Worm (Caenorhabditis elegans) whole organism, young adult: ENCODE data around the gene clec-85.

Experiments
- B0019.2 ChIP-seq: fragments of 200-800 bp; sonication (Bioruptor generic); conservative IDR thresholded peaks from 2 replicates; pipeline ENCODE4 v1.3.6; 2022; ENCODE audit warnings: missing genetic modification reagents, missing genetic modification characterization, missing compliant biosample characterization
- B0035.1 ChIP-seq: sonication (generic microtip); optimal IDR thresholded peaks from 2 replicates; lab custom pipeline; 2016; ENCODE audit warnings: missing genetic modification characterization, mild to moderate bottlenecking, missing compliant biosample characterization, missing genotype, missing genetic modification reagents
- C06A6.2 ChIP-seq: fragments of 200-800 bp; sonication (Bioruptor generic); conservative IDR thresholded peaks from 2 replicates; pipeline ENCODE4 v1.3.6; 2022; ENCODE audit warnings: missing genetic modification characterization, missing compliant biosample characterization
- D2030.7 ChIP-seq: fragments of 200-800 bp; sonication (Bioruptor generic); IDR thresholded peaks from 2 replicates; pipeline ENCODE4 v1.3.6; 2022; ENCODE audit warnings: missing genetic modification reagents, missing genetic modification characterization, missing compliant biosample characterization
- F33H1.4 ChIP-seq: fragments of 200-800 bp; sonication (Bioruptor generic); IDR thresholded peaks from 2 replicates; pipeline ENCODE4 v1.3.6; 2022; ENCODE audit warnings: missing genetic modification reagents, missing genetic modification characterization, missing compliant biosample characterization
- F49E8.2 ChIP-seq: sonication (generic microtip); optimal IDR thresholded peaks from 3 replicates; lab custom pipeline; 2017; ENCODE audit warnings: missing genetic modification characterization, mild to moderate bottlenecking, missing compliant biosample characterization, antibody characterized with exemption, moderate library complexity; ENCODE audit not compliant: insufficient read depth
- F52B5.7 ChIP-seq: sonication (generic microtip); optimal IDR thresholded peaks from 2 replicates; lab custom pipeline; 2016; ENCODE audit warnings: mild to moderate bottlenecking, missing genetic modification characterization, missing compliant biosample characterization
- F55B11.4 ChIP-seq: sonication (generic microtip); optimal IDR thresholded peaks from 2 replicates; lab custom pipeline; 2016; ENCODE audit warnings: missing compliant biosample characterization, missing genetic modification characterization, borderline replicate concordance; ENCODE audit not compliant: insufficient read depth
- K11D2.4 ChIP-seq: fragments of 200-800 bp; sonication (Bioruptor generic); IDR thresholded peaks from 2 replicates; pipeline ENCODE4 v1.3.6; 2022; ENCODE audit warnings: missing genetic modification reagents, missing genetic modification characterization, missing compliant biosample characterization
- T26A5.8 ChIP-seq: sonication (generic microtip); optimal IDR thresholded peaks from 2 replicates; lab custom pipeline; 2016; ENCODE audit warnings: missing genetic modification characterization, missing compliant biosample characterization
- Y53F4B.3 ChIP-seq: fragments of 200-800 bp; sonication (Bioruptor generic); IDR thresholded peaks from 2 replicates; pipeline ENCODE4 v1.3.6; 2022; ENCODE audit warnings: missing genetic modification reagents, missing genetic modification characterization, missing compliant biosample characterization
- Y95B8A.8 ChIP-seq: fragments of 200-800 bp; sonication (Bioruptor generic); IDR thresholded peaks from 2 replicates; pipeline ENCODE4 v1.3.6; 2022; ENCODE audit warnings: missing genetic modification reagents, missing genetic modification characterization, missing compliant biosample characterization
- ZK185.1 ChIP-seq: sonication (generic microtip); optimal IDR thresholded peaks from 2 replicates; lab custom pipeline; 2016; ENCODE audit warnings: mild to moderate bottlenecking, missing genetic modification characterization, missing compliant biosample characterization; ENCODE audit not compliant: poor library complexity, severe bottlenecking
- akir-1 ChIP-seq: fragments of 200-800 bp; sonication (Bioruptor generic); optimal IDR thresholded peaks from 2 replicates; lab custom pipeline; 2018; ENCODE audit warnings: mild to moderate bottlenecking, missing genetic modification characterization, moderate library complexity, missing compliant biosample characterization
- aptf-3 ChIP-seq: fragments of 200-800 bp; sonication (Bioruptor generic); IDR thresholded peaks from 2 replicates; pipeline ENCODE4 v1.3.6; 2022; ENCODE audit warnings: missing genetic modification characterization, missing compliant biosample characterization
- attf-3 ChIP-seq: fragments of 200-800 bp; sonication (Bioruptor generic); conservative IDR thresholded peaks from 2 replicates; pipeline ENCODE4 v1.3.6; 2022; ENCODE audit warnings: missing genetic modification reagents, missing genetic modification characterization, missing compliant biosample characterization
- ccch-3 ChIP-seq: fragments of 200-800 bp; sonication (Bioruptor generic); optimal IDR thresholded peaks from 2 replicates; lab custom pipeline; 2018; ENCODE audit warnings: mild to moderate bottlenecking, missing genetic modification characterization, missing compliant biosample characterization
- ceh-27 ChIP-seq: fragments of 200-800 bp; sonication (Bioruptor generic); optimal IDR thresholded peaks from 2 replicates; lab custom pipeline; 2018; ENCODE audit warnings: mild to moderate bottlenecking, missing genetic modification characterization, moderate library complexity, missing compliant biosample characterization
- ceh-79 ChIP-seq: sonication (generic microtip); optimal IDR thresholded peaks from 2 replicates; lab custom pipeline; 2017; ENCODE audit warnings: mild to moderate bottlenecking, missing genetic modification characterization, missing compliant biosample characterization
- ceh-91 ChIP-seq: fragments of 200-800 bp; sonication (Bioruptor generic); IDR thresholded peaks from 2 replicates; pipeline ENCODE4 v1.3.6; 2022; ENCODE audit warnings: missing genetic modification reagents, missing genetic modification characterization, missing compliant biosample characterization
- dpff-1 ChIP-seq: sonication (generic microtip); optimal IDR thresholded peaks from 2 replicates; lab custom pipeline; 2017; ENCODE audit warnings: mild to moderate bottlenecking, missing genetic modification characterization, missing compliant biosample characterization
- dpl-1 ChIP-seq: fragments of 150-350 bp; optimal IDR thresholded peaks from 2 replicates; lab custom pipeline; 2014; ENCODE audit warnings: missing biosample characterization, missing genetic modification reagents, missing genetic modification characterization
- egl-44 ChIP-seq: fragments of 200-800 bp; sonication (Bioruptor generic); IDR thresholded peaks from 2 replicates; pipeline ENCODE4 v1.3.6; 2022; ENCODE audit warnings: missing genetic modification reagents, missing genetic modification characterization, missing compliant biosample characterization
- egrh-3 ChIP-seq: fragments of 200-800 bp; sonication (Bioruptor generic); IDR thresholded peaks from 2 replicates; pipeline ENCODE4 v1.3.6; 2022; ENCODE audit warnings: missing genetic modification reagents, missing genetic modification characterization, missing compliant biosample characterization
- fkh-3 ChIP-seq: sonication (generic microtip); optimal IDR thresholded peaks from 2 replicates; lab custom pipeline; 2016; ENCODE audit warnings: mild to moderate bottlenecking, missing genetic modification characterization, missing compliant biosample characterization
- gei-17 ChIP-seq: fragments of 200-800 bp; sonication (Bioruptor generic); optimal IDR thresholded peaks from 2 replicates; lab custom pipeline; 2018; ENCODE audit warnings: mild to moderate bottlenecking, missing genetic modification characterization, missing compliant biosample characterization
- him-1 ChIP-seq: sonication (generic microtip); optimal IDR thresholded peaks from 2 replicates; lab custom pipeline; 2016; ENCODE audit warnings: missing genotype, missing genetic modification reagents, missing genetic modification characterization, missing compliant biosample characterization
- hsf-1 ChIP-seq: fragments of 200-800 bp; sonication (Bioruptor generic); IDR thresholded peaks from 2 replicates; pipeline ENCODE4 v1.3.6; 2022; ENCODE audit warnings: missing genetic modification reagents, missing genetic modification characterization, missing compliant biosample characterization
- lag-1 ChIP-seq: fragments of 200-800 bp; sonication (Bioruptor generic); IDR thresholded peaks from 2 replicates; pipeline ENCODE4 v1.3.6; 2022; ENCODE audit warnings: missing genetic modification reagents, missing genetic modification characterization, missing compliant biosample characterization
- let-526 ChIP-seq: fragments of 200-800 bp; sonication (Bioruptor generic); IDR thresholded peaks from 2 replicates; pipeline ENCODE4 v1.3.6; 2022; ENCODE audit warnings: missing genetic modification reagents, missing genetic modification characterization, missing compliant biosample characterization
- let-607 ChIP-seq, 2 experiments: fragments of 200-800 bp in 1 of 2; sonication (Bioruptor generic) in 1 of 2; sonication (generic microtip) in 1 of 2; optimal IDR thresholded peaks; 2 replicates each; lab custom pipeline; 2016 to 2018; ENCODE audit warnings: mild to moderate bottlenecking in 2 of 2, missing compliant biosample characterization in 2 of 2, missing genetic modification characterization in 2 of 2, moderate library complexity in 2 of 2, missing genotype in 1 of 2
- lin-26 ChIP-seq: fragments of 200-800 bp; sonication (Bioruptor generic); IDR thresholded peaks from 2 replicates; pipeline ENCODE4 v1.3.6; 2022; ENCODE audit warnings: missing genetic modification reagents, missing genetic modification characterization, missing compliant biosample characterization
- lin-35 ChIP-seq, 3 experiments: fragments of 150-350 bp in 2 of 3; sonication (generic microtip) in 1 of 3; optimal IDR thresholded peaks; 2 replicates each; lab custom pipeline; 2014 to 2018; ENCODE audit warnings: missing biosample characterization in 3 of 3, missing genetic modification characterization in 3 of 3, missing genetic modification reagents in 3 of 3
- lin-54 ChIP-seq: fragments of 200-800 bp; sonication (Bioruptor generic); optimal IDR thresholded peaks from 2 replicates; lab custom pipeline; 2018; ENCODE audit warnings: mild to moderate bottlenecking, missing genetic modification characterization, missing compliant biosample characterization
- madf-3 ChIP-seq: fragments of 200-800 bp; sonication (Bioruptor generic); IDR thresholded peaks from 2 replicates; pipeline ENCODE4 v1.3.6; 2022; ENCODE audit warnings: missing genetic modification reagents, missing genetic modification characterization, missing compliant biosample characterization
- mel-28 ChIP-seq: sonication (generic microtip); optimal IDR thresholded peaks from 2 replicates; lab custom pipeline; 2016; ENCODE audit warnings: borderline replicate concordance, mild to moderate bottlenecking, missing genetic modification characterization, missing compliant biosample characterization
- mxl-1 ChIP-seq: sonication (generic microtip); optimal IDR thresholded peaks from 2 replicates; lab custom pipeline; 2016; ENCODE audit warnings: missing genetic modification characterization, missing compliant biosample characterization
- nfyb-1 ChIP-seq: fragments of 200-800 bp; sonication (Bioruptor generic); IDR thresholded peaks from 2 replicates; pipeline ENCODE4 v1.3.6; 2022; ENCODE audit warnings: missing genetic modification reagents, missing genetic modification characterization, missing compliant biosample characterization
- nhr-120 ChIP-seq: fragments of 200-800 bp; sonication (Bioruptor generic); IDR thresholded peaks from 2 replicates; pipeline ENCODE4 v1.3.6; 2022; ENCODE audit warnings: missing genetic modification characterization, missing compliant biosample characterization
- nhr-27 ChIP-seq: fragments of 200-800 bp; sonication (Bioruptor generic); optimal IDR thresholded peaks from 2 replicates; lab custom pipeline; 2018; ENCODE audit warnings: mild to moderate bottlenecking, missing genetic modification characterization, moderate library complexity, missing compliant biosample characterization
- nhr-80 ChIP-seq: sonication (generic microtip); optimal IDR thresholded peaks from 2 replicates; lab custom pipeline; 2016; ENCODE audit warnings: missing genetic modification characterization, missing compliant biosample characterization
- rcor-1 ChIP-seq: fragments of 200-800 bp; sonication (Bioruptor generic); IDR thresholded peaks from 2 replicates; pipeline ENCODE4 v1.3.6; 2022; ENCODE audit warnings: missing genetic modification reagents, missing genetic modification characterization, missing compliant biosample characterization
- sea-2 ChIP-seq: fragments of 200-800 bp; sonication (Bioruptor generic); IDR thresholded peaks from 2 replicates; pipeline ENCODE4 v1.3.6; 2022; ENCODE audit warnings: missing genetic modification characterization, missing compliant biosample characterization
- snpc-1.1 ChIP-seq: sonication (generic microtip); optimal IDR thresholded peaks from 2 replicates; lab custom pipeline; 2017; ENCODE audit warnings: missing genetic modification characterization, mild to moderate bottlenecking, missing compliant biosample characterization, antibody characterized with exemption, moderate library complexity, missing genotype, missing genetic modification reagents; ENCODE audit not compliant: insufficient read depth
- snpc-1.3 ChIP-seq: sonication (generic microtip); optimal IDR thresholded peaks from 2 replicates; lab custom pipeline; 2017; ENCODE audit warnings: missing genetic modification characterization, mild to moderate bottlenecking, missing compliant biosample characterization, antibody characterized with exemption, moderate library complexity, missing genotype, missing genetic modification reagents; ENCODE audit not compliant: insufficient read depth
- snpc-4 ChIP-seq, 5 experiments: fragments of 150-350 bp in 1 of 5; sonication (generic microtip) in 4 of 5; optimal IDR thresholded peaks; 2 replicates each; lab custom pipeline; 2014 to 2018; ENCODE audit warnings: missing genetic modification characterization in 5 of 5, missing biosample characterization in 3 of 5, antibody characterized with exemption in 2 of 5, mild to moderate bottlenecking in 2 of 5, missing compliant biosample characterization in 2 of 5, missing genotype in 2 of 5, moderate library complexity in 2 of 5, missing genetic modification reagents in 1 of 5
- unc-62 ChIP-seq: fragments of 150-350 bp; optimal IDR thresholded peaks from 2 replicates; lab custom pipeline; 2014; ENCODE audit warnings: missing biosample characterization, missing genetic modification reagents, missing genetic modification characterization
- ztf-22 ChIP-seq: fragments of 200-800 bp; sonication (Bioruptor generic); optimal IDR thresholded peaks from 2 replicates; lab custom pipeline; 2018; ENCODE audit warnings: mild to moderate bottlenecking, missing genetic modification characterization, moderate library complexity, missing compliant biosample characterization

clec-85 gene

ce11 chrIV:2802193-2802592 is 48.5 kb upstream of the clec-85 start (continued):
- no peak for TF ChIP-seq F55B11.4 (tag; lab: Kevin White, UChicago)
- TF ChIP-seq F49E8.2 (tag; lab: Kevin White, UChicago): peak; percentile 24
- peak; percentile 41 for TF ChIP-seq snpc-4 (GFP tag; optimal IDR thresholded peaks at IDR 0.05; lab: Kevin White, UChicago)
- peak in 1 of 4 experiments; percentile 39 for TF ChIP-seq snpc-4 (tag; optimal IDR thresholded peaks at IDR 0.05; lab: Kevin White, UChicago)
- TF ChIP-seq ceh-79 (tag; lab: Kevin White, UChicago): no peak
- no peak for TF ChIP-seq mel-28
- TF ChIP-seq egrh-3 (GFP tag; lab: Robert Waterston, UW): no peak
- no peak for TF ChIP-seq snpc-1.1 (tag; lab: Kevin White, UChicago)
- TF ChIP-seq fkh-3: no peak
- TF ChIP-seq let-607 (tag; optimal IDR thresholded peaks at IDR 0.05; lab: Kevin White, UChicago): no peak
- peak; percentile 52; the same call in 1 of the 2 replicates for TF ChIP-seq D2030.7
- TF ChIP-seq him-1 (tag; lab: Kevin White, UChicago): no peak
- TF ChIP-seq lin-54 (GFP tag; lab: Kevin White, UChicago): peak; percentile 53
- TF ChIP-seq lin-26 (GFP tag; lab: Robert Waterston, UW): peak; percentile 86
- no peak for TF ChIP-seq F33H1.4 (GFP tag; lab: Robert Waterston, UW)
- TF ChIP-seq F52B5.7 (tag; lab: Kevin White, UChicago): peak; percentile 62
- 0 out of 2 replicates have a peak, but pooled peaks have one; percentile 32 for TF ChIP-seq egl-44 (GFP tag; lab: Robert Waterston, UW)
- 0 out of 2 replicates have a peak, but pooled peaks have one; percentile 54 for TF ChIP-seq madf-3 (GFP tag; lab: Robert Waterston, UW)
- TF ChIP-seq Y53F4B.3 (GFP tag; lab: Robert Waterston, UW): no peak
- TF ChIP-seq let-526: no peak
- TF ChIP-seq Y95B8A.8: no peak
- no peak for TF ChIP-seq sea-2
- no peak for TF ChIP-seq C06A6.2 (GFP tag; lab: Robert Waterston, UW)
- TF ChIP-seq snpc-1.3 (tag; lab: Kevin White, UChicago): peak; percentile 25
- TF ChIP-seq nhr-120 (GFP tag; lab: Robert Waterston, UW): no peak
- no peak for TF ChIP-seq lag-1 (GFP tag; lab: Robert Waterston, UW)
- TF ChIP-seq ZK185.1: no peak
- no peak for TF ChIP-seq B0019.2 (GFP tag; lab: Robert Waterston, UW)
- no peak for TF ChIP-seq dpff-1
- no peak for TF ChIP-seq ceh-91 (GFP tag; lab: Robert Waterston, UW)
- no peak for TF ChIP-seq mxl-1 (tag; lab: Kevin White, UChicago)
- no peak for TF ChIP-seq ccch-3 (GFP tag; lab: Kevin White, UChicago)
- TF ChIP-seq dpl-1: no peak
- no peak for TF ChIP-seq gei-17
- TF ChIP-seq hsf-1 (GFP tag; lab: Robert Waterston, UW): no peak
- peak in 1 of 3 experiments; percentile 32 for TF ChIP-seq lin-35 (GFP tag; optimal IDR thresholded peaks at IDR 0.05; lab: Kevin White, UChicago)
- TF ChIP-seq ztf-22 (GFP tag; lab: Kevin White, UChicago): no peak
- no peak for TF ChIP-seq nfyb-1 (GFP tag; lab: Robert Waterston, UW)
- peak; percentile 1 for TF ChIP-seq nhr-80 (tag; lab: Kevin White, UChicago)
- TF ChIP-seq nhr-27 (tag; lab: Kevin White, UChicago): no peak
- no peak for TF ChIP-seq rcor-1 (GFP tag; lab: Robert Waterston, UW)
- TF ChIP-seq aptf-3 (GFP tag; lab: Robert Waterston, UW): no peak
- TF ChIP-seq B0035.1 (tag; lab: Kevin White, UChicago): no peak
- TF ChIP-seq akir-1 (GFP tag; lab: Kevin White, UChicago): no peak
- TF ChIP-seq ceh-27: no peak
- TF ChIP-seq attf-3 (GFP tag; lab: Robert Waterston, UW): no peak
- no peak for TF ChIP-seq K11D2.4 (GFP tag; lab: Robert Waterston, UW)
- no peak for TF ChIP-seq T26A5.8
- no peak for TF ChIP-seq unc-62 (GFP tag; lab: Kevin White, UChicago)
